Fruit fly (Drosophila melanogaster): ENCODE results near the gene Daxx.

Gene Daxx

dm6 chr2L:6447581-6448333 lies 33.0 kb upstream of the Daxx start (continued):
- no peak for TF ChIP-seq CG18764 (GFP tag; optimal IDR thresholded peaks at IDR 0.05)
- no peak for TF ChIP-seq yki (optimal IDR thresholded peaks at IDR 0.05)
- no peak for TF ChIP-seq NC2α (GFP tag; optimal IDR thresholded peaks at IDR 0.05)
- no peak for TF ChIP-seq ATbp (GFP tag; optimal IDR thresholded peaks at IDR 0.05)
- no peak for TF ChIP-seq CG7928 (GFP tag; optimal IDR thresholded peaks at IDR 0.05)
- no peak for TF ChIP-seq Stat92E (GFP tag; optimal IDR thresholded peaks at IDR 0.05)
- TF ChIP-seq CG4617 (GFP tag; optimal IDR thresholded peaks at IDR 0.05; ENCODE audit: borderline replicate concordance) = no peak
- no peak for TF ChIP-seq nerfin-1 (tag; optimal IDR thresholded peaks at IDR 0.05)
- TF ChIP-seq HHEX (GFP tag; optimal IDR thresholded peaks at IDR 0.05) = no peak
- peak; percentile 55 for TF ChIP-seq mirr (GFP tag; optimal IDR thresholded peaks at IDR 0.05)
- peak; percentile 84 for TF ChIP-seq crol (GFP tag; IDR thresholded peaks at IDR 0.05)
- TF ChIP-seq luna (GFP tag; optimal IDR thresholded peaks at IDR 0.05) = no peak
- TF ChIP-seq MBD-R2 (GFP tag; IDR thresholded peaks at IDR 0.05) = peak; percentile 34
- TF ChIP-seq Hsf (GFP tag; optimal IDR thresholded peaks at IDR 0.05) = no peak
- TF ChIP-seq CG2889 (GFP tag; IDR thresholded peaks at IDR 0.05) = no peak
- no peak for TF ChIP-seq hb (GFP tag; IDR thresholded peaks at IDR 0.05; ENCODE audit: partially characterized antibody)
- TF ChIP-seq h (optimal IDR thresholded peaks at IDR 0.05) = no peak
- no peak for TF ChIP-seq CG10654 (GFP tag; optimal IDR thresholded peaks at IDR 0.05)
- TF ChIP-seq sna (GFP tag; IDR thresholded peaks at IDR 0.05; ENCODE audit: partially characterized antibody) = no peak
- no peak for TF ChIP-seq CG1792 (GFP tag; optimal IDR thresholded peaks at IDR 0.05)
- TF ChIP-seq Meics (GFP tag; optimal IDR thresholded peaks at IDR 0.05) = peak; percentile 3
- TF ChIP-seq GATAe (GFP tag; conservative IDR thresholded peaks at IDR 0.05) = peak; percentile 69
- TF ChIP-seq CTCF (GFP tag; optimal IDR thresholded peaks at IDR 0.05) = no peak
- no peak for TF ChIP-seq CG1602 (GFP tag; optimal IDR thresholded peaks at IDR 0.05)
- no peak for TF ChIP-seq CG10565 (GFP tag; optimal IDR thresholded peaks at IDR 0.05)
- peak; percentile 32; the same call in 1 of the 2 replicates for TF ChIP-seq rib (GFP tag; IDR thresholded peaks at IDR 0.05)
- no peak for TF ChIP-seq CG17328 (GFP tag; IDR thresholded peaks at IDR 0.05)
- TF ChIP-seq Awh (GFP tag; IDR thresholded peaks at IDR 0.05) = peak; percentile 29; the same call in 1 of the 2 replicates
- no peak for TF ChIP-seq sc (optimal IDR thresholded peaks at IDR 0.05)
- TF ChIP-seq sc (GFP tag; optimal IDR thresholded peaks at IDR 0.05) = no peak
- TF ChIP-seq Ets65A (GFP tag) = no peak
- TF ChIP-seq ftz-f1 (GFP tag; optimal IDR thresholded peaks at IDR 0.05) = peak; percentile 40
- TF ChIP-seq CG12219 (GFP tag; optimal IDR thresholded peaks at IDR 0.05) = no peak
- TF ChIP-seq sd (tag; optimal IDR thresholded peaks at IDR 0.05) = peak; percentile 68
- TF ChIP-seq Hr78 (GFP tag; optimal IDR thresholded peaks at IDR 0.05) = peak in 1 of 2 experiments; percentile 67
- TF ChIP-seq CG10267 (tag; optimal IDR thresholded peaks at IDR 0.05) = no peak
- no peak for TF ChIP-seq Nf-YC (tag; optimal IDR thresholded peaks at IDR 0.05)
- TF ChIP-seq CG6272 (GFP tag; IDR thresholded peaks at IDR 0.05) = no peak
- TF ChIP-seq wor (GFP tag; IDR thresholded peaks at IDR 0.05) = no peak
- peak; percentile 50 for TF ChIP-seq Neu2 (GFP tag; optimal IDR thresholded peaks at IDR 0.05; ENCODE audit: borderline replicate concordance)
- peak; percentile 24 for TF ChIP-seq lab (GFP tag; optimal IDR thresholded peaks at IDR 0.05)
- TF ChIP-seq BEAF-32 (GFP tag; optimal IDR thresholded peaks at IDR 0.05) = no peak
- TF ChIP-seq Aef1 (GFP tag; IDR thresholded peaks at IDR 0.05) = no peak
- no peak for TF ChIP-seq Hand (GFP tag; optimal IDR thresholded peaks at IDR 0.05)
- TF ChIP-seq CG15269 (tag; optimal IDR thresholded peaks at IDR 0.05) = no peak
- TF ChIP-seq Gsc (GFP tag; IDR thresholded peaks at IDR 0.05) = no peak
- TF ChIP-seq crp (GFP tag; optimal IDR thresholded peaks at IDR 0.05) = no peak
- TF ChIP-seq gem (tag; optimal IDR thresholded peaks at IDR 0.05) = no peak
- TF ChIP-seq CG10543 (GFP tag; optimal IDR thresholded peaks at IDR 0.05) = peak; percentile 45
- TF ChIP-seq nerfin-2 (GFP tag; IDR thresholded peaks at IDR 0.05; ENCODE audit: partially characterized antibody) = no peak

Measured in whole organism, embryonic.